Worm (Caenorhabditis elegans): ENCODE results near the gene srt-22.

ce11 chrV:15281279-15281949 lies 34.3 kb downstream of the srt-22 start, which contains the start of the genes srw-19 and srx-51:
- TF ChIP-seq egl-27 (tag; optimal IDR thresholded peaks at IDR 0.05): no peak
- no peak for TF ChIP-seq unc-62 (GFP tag; optimal IDR thresholded peaks at IDR 0.05 in 1 of 2)
- TF ChIP-seq unc-62 (tag; optimal IDR thresholded peaks at IDR 0.05): no peak
- TF ChIP-seq dmd-6 (GFP tag; IDR thresholded peaks at IDR 0.05): no peak
- no peak for TF ChIP-seq ama-1 (optimal IDR thresholded peaks at IDR 0.05)
- TF ChIP-seq lsy-2 (tag; optimal IDR thresholded peaks at IDR 0.05): no peak
- TF ChIP-seq F26F4.8 (GFP tag; conservative IDR thresholded peaks at IDR 0.05): no peak
- TF ChIP-seq ceh-28 (tag; optimal IDR thresholded peaks at IDR 0.05): no peak
- TF ChIP-seq mxl-3 (GFP tag; optimal IDR thresholded peaks at IDR 0.05): no peak
- TF ChIP-seq ztf-11 (tag; optimal IDR thresholded peaks at IDR 0.05): no peak
- no peak for TF ChIP-seq ZK337.2 (GFP tag; IDR thresholded peaks at IDR 0.05)
- no peak for TF ChIP-seq arid-1 (GFP tag; conservative IDR thresholded peaks at IDR 0.05)
- no peak for TF ChIP-seq fos-1 (tag; optimal IDR thresholded peaks at IDR 0.05)
- no peak for TF ChIP-seq mdl-1 (tag; optimal IDR thresholded peaks at IDR 0.05)
- TF ChIP-seq nhr-10 (tag; optimal IDR thresholded peaks at IDR 0.05): no peak
